Worm (Caenorhabditis elegans) whole organism, L3 larva: ENCODE results near the gene nhr-208.

ENCODE experiments used
- snpc-4 ChIP-seq: fragments of 150-350 bp; optimal IDR thresholded peaks from 2 replicates; lab custom pipeline; 2014; ENCODE audit warnings: missing biosample characterization, missing genetic modification characterization
- ztf-4 ChIP-seq: fragments of 150-350 bp; optimal IDR thresholded peaks from 2 replicates; lab custom pipeline; 2014; ENCODE audit warnings: missing biosample characterization, missing genetic modification characterization

- TF ChIP-seq ztf-4 (tag; lab: Kevin White, UChicago) (no peak), snpc-4 (tag; lab: Kevin White, UChicago) (no peak)
These were observed 40.5 kb upstream of the nhr-208 start, which contains the start of gene F10C2.7 for ce11 chrV:12053598-12053997.
